Fruit fly (Drosophila melanogaster) whole organism, adult: ENCODE data around the gene Hr96.

Source experiments
- CG11617 ChIP-seq: fragments of 200-800 bp; sonication (Bioruptor generic); optimal IDR thresholded peaks from 2 replicates; lab custom pipeline; 2017; ENCODE audit warnings: mild to moderate bottlenecking, missing biosample characterization, missing genetic modification reagents, missing genetic modification characterization
- CG12768 ChIP-seq: fragments of 200-800 bp; sonication (Bioruptor generic); optimal IDR thresholded peaks from 2 replicates; lab custom pipeline; 2017; ENCODE audit warnings: missing biosample characterization, missing genetic modification characterization, mild to moderate bottlenecking, moderate library complexity, missing genetic modification reagents
- CG33017 ChIP-seq: fragments of 200-800 bp; sonication (Bioruptor generic); optimal IDR thresholded peaks from 2 replicates; lab custom pipeline; 2018; ENCODE audit warnings: missing biosample characterization, mild to moderate bottlenecking, missing genetic modification characterization, moderate library complexity
- CG7045 ChIP-seq: fragments of 200-800 bp; sonication (Bioruptor generic); optimal IDR thresholded peaks from 2 replicates; lab custom pipeline; 2017; ENCODE audit warnings: missing biosample characterization, mild to moderate bottlenecking, missing genetic modification characterization
- Clk ChIP-seq: fragments of 200-800 bp; sonication (Bioruptor generic); optimal IDR thresholded peaks from 2 replicates; lab custom pipeline; 2017; ENCODE audit warnings: missing biosample characterization, missing genetic modification characterization
- Crg-1 ChIP-seq: fragments of 200-800 bp; sonication (Bioruptor generic); optimal IDR thresholded peaks from 2 replicates; lab custom pipeline; 2016; ENCODE audit warnings: missing biosample characterization, missing genetic modification characterization
- Mnt ChIP-seq: fragments of 200-800 bp; sonication (Bioruptor generic); optimal IDR thresholded peaks from 2 replicates; lab custom pipeline; 2016; ENCODE audit warnings: missing biosample characterization, mild to moderate bottlenecking, missing genetic modification characterization
- bab1 ChIP-seq: fragments of 200-800 bp; sonication (Bioruptor generic); optimal IDR thresholded peaks from 3 replicates; lab custom pipeline; 2019; ENCODE audit warnings: missing biosample characterization, mild to moderate bottlenecking, missing genetic modification characterization, moderate library complexity
- cic ChIP-seq: fragments of 200-800 bp; sonication (Bioruptor generic); optimal IDR thresholded peaks from 2 replicates; lab custom pipeline; 2017; ENCODE audit warnings: missing biosample characterization, mild to moderate bottlenecking, missing genetic modification characterization, moderate library complexity
- cnc ChIP-seq, 2 experiments: fragments of >200 bp; optimal IDR thresholded peaks; 2 replicates each; lab custom pipeline; 2017
- kay ChIP-seq: fragments of 200-800 bp; sonication (Bioruptor generic); peaks from one replicate; lab custom pipeline; 2016; ENCODE audit warnings: missing biosample characterization, missing genetic modification characterization, borderline replicate concordance
- pad ChIP-seq: fragments of 200-800 bp; sonication (Bioruptor generic); optimal IDR thresholded peaks from 3 replicates; lab custom pipeline; 2017; ENCODE audit warnings: missing biosample characterization, missing genetic modification characterization, mild to moderate bottlenecking, moderate library complexity, missing genetic modification reagents

DNA sequence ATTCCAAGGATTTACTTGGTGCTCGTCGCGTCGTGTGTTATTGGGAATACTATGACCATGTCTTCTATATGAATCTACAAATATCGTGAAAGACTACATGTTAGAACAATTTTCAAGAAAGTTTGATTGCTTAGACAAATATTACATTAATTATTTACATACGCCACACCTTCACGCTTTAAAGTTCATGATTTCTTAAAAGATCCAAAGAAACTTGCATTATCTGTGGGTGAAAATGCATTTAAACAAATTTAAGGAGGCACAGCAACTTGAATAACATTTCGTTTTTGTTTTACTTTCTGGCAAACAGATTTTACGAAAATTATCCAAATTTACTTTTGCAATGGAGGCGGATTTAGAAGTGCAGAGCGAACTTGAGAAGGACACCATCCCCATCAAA lies 11.6 kb downstream of the Hr96 start, which contains the start of gene CG31115:
- TF ChIP-seq CG12768 (GFP tag; lab: Kevin White, UChicago) (no peak), CG7045 (GFP tag; lab: Kevin White, UChicago) (no peak), pad (no peak), Crg-1 (GFP tag; lab: Kevin White, UChicago) (no peak), cic (no peak), kay (GFP tag; lab: Kevin White, UChicago) (no peak), Clk (no peak), cnc (optimal IDR thresholded peaks at IDR 0.05; lab: Kevin White, UChicago) (no peak), CG33017 (tag; lab: Kevin White, UChicago) (no peak), bab1 (GFP tag; lab: Kevin White, UChicago) (no peak), Mnt (GFP tag; lab: Kevin White, UChicago) (no peak), CG11617 (no peak)
